Fruit fly (Drosophila melanogaster) whole organism, embryonic: Measurements from ENCODE around the gene RpL5.

Experiments
- CG1024 ChIP-seq: fragments of 200-800 bp; sonication (Bioruptor generic); IDR thresholded peaks from 2 replicates; pipeline ENCODE4 v1.3.6; 2022; ENCODE audit warnings: missing biosample characterization, missing genetic modification characterization
- CG10979 ChIP-seq: fragments of 200-800 bp; sonication (Bioruptor generic); optimal IDR thresholded peaks from 2 replicates; lab custom pipeline; 2018; ENCODE audit warnings: missing biosample characterization, mild to moderate bottlenecking, missing genetic modification characterization, moderate library complexity
- CG11723 ChIP-seq: fragments of 200-800 bp; sonication (Bioruptor generic); optimal IDR thresholded peaks from 2 replicates; lab custom pipeline; 2017; ENCODE audit warnings: missing biosample characterization, mild to moderate bottlenecking, missing genetic modification characterization
- CG13296 ChIP-seq: fragments of 200-800 bp; sonication (Bioruptor generic); optimal IDR thresholded peaks from 3 replicates; lab custom pipeline; 2018; ENCODE audit warnings: missing biosample characterization, mild to moderate bottlenecking, missing genetic modification characterization
- CG14014 ChIP-seq: fragments of 200-800 bp; sonication (Bioruptor generic); IDR thresholded peaks from 2 replicates; pipeline ENCODE4 v1.3.6; 2022; ENCODE audit warnings: missing biosample characterization, missing genetic modification characterization
- CG15514 ChIP-seq: fragments of 200-800 bp; sonication (Bioruptor generic); optimal IDR thresholded peaks from 3 replicates; lab custom pipeline; 2017; ENCODE audit warnings: missing biosample characterization, missing genetic modification characterization, mild to moderate bottlenecking, moderate library complexity, missing genetic modification reagents
- CG15696 ChIP-seq: fragments of 200-800 bp; sonication (Bioruptor generic); optimal IDR thresholded peaks from 2 replicates; lab custom pipeline; 2019; ENCODE audit warnings: missing biosample characterization, mild to moderate bottlenecking, missing genetic modification characterization, moderate library complexity
- CG1603 ChIP-seq: fragments of 200-800 bp; sonication (Bioruptor generic); optimal IDR thresholded peaks from 2 replicates; lab custom pipeline; 2019; ENCODE audit warnings: missing biosample characterization, mild to moderate bottlenecking, missing genetic modification characterization, moderate library complexity
- CG17802 ChIP-seq: fragments of 200-800 bp; sonication (Bioruptor generic); optimal IDR thresholded peaks from 2 replicates; lab custom pipeline; 2018; ENCODE audit warnings: missing biosample characterization, mild to moderate bottlenecking, missing genetic modification characterization, moderate library complexity
- CG2120 ChIP-seq: fragments of 200-800 bp; sonication (Bioruptor generic); optimal IDR thresholded peaks from 3 replicates; lab custom pipeline; 2016; ENCODE audit warnings: missing biosample characterization, missing genetic modification characterization
- CG30020 ChIP-seq: fragments of 200-800 bp; optimal IDR thresholded peaks from 2 replicates; lab custom pipeline; 2019; ENCODE audit warnings: missing biosample characterization, mild to moderate bottlenecking, missing genetic modification characterization, moderate library complexity
- CG3065 ChIP-seq: fragments of 200-800 bp; sonication (Bioruptor generic); optimal IDR thresholded peaks from 2 replicates; lab custom pipeline; 2016; ENCODE audit warnings: missing biosample characterization, missing genetic modification characterization
- CG34224 ChIP-seq: fragments of 200-800 bp; sonication (Bioruptor generic); IDR thresholded peaks from 3 replicates; pipeline ENCODE4 v1.3.6; 2022; ENCODE audit warnings: missing biosample characterization, missing genetic modification characterization; ENCODE audit not compliant: partially characterized antibody
- CG4360 ChIP-seq: fragments of 200-800 bp; sonication (Bioruptor generic); IDR thresholded peaks from 2 replicates; pipeline ENCODE4 v1.3.6; 2022; ENCODE audit warnings: missing biosample characterization, missing genetic modification characterization
- CG4617 ChIP-seq: fragments of 200-800 bp; sonication (Bioruptor generic); optimal IDR thresholded peaks from 3 replicates; lab custom pipeline; 2016; ENCODE audit warnings: missing biosample characterization, missing genetic modification characterization, borderline replicate concordance
- CG4854 ChIP-seq: fragments of 200-800 bp; sonication (Bioruptor generic); optimal IDR thresholded peaks from 2 replicates; lab custom pipeline; 2016; ENCODE audit warnings: missing biosample characterization, missing genetic modification characterization, inconsistent platforms
- CG6254 ChIP-seq: fragments of 200-800 bp; sonication (Bioruptor generic); optimal IDR thresholded peaks from 3 replicates; lab custom pipeline; 2017; ENCODE audit warnings: mild to moderate bottlenecking, missing biosample characterization, missing genetic modification reagents, missing genetic modification characterization
- CG6272 ChIP-seq: fragments of 200-800 bp; sonication (Bioruptor generic); IDR thresholded peaks from 2 replicates; pipeline ENCODE4 v1.3.6; 2022; ENCODE audit warnings: missing biosample characterization, missing genetic modification characterization
- CG7271 ChIP-seq: fragments of 200-800 bp; sonication (Bioruptor generic); optimal IDR thresholded peaks from 2 replicates; lab custom pipeline; 2018; ENCODE audit warnings: missing biosample characterization, mild to moderate bottlenecking, missing genetic modification characterization, moderate library complexity
- CG7786 ChIP-seq: fragments of 200-800 bp; sonication (Bioruptor generic); optimal IDR thresholded peaks from 2 replicates; lab custom pipeline; 2016; ENCODE audit warnings: missing biosample characterization, missing genetic modification characterization
- CG8089 ChIP-seq: fragments of 200-800 bp; sonication (Bioruptor generic); optimal IDR thresholded peaks from 3 replicates; lab custom pipeline; 2016; ENCODE audit warnings: missing biosample characterization, missing genetic modification characterization
- CG8290 ChIP-seq, 3 experiments: fragments of 200-800 bp; sonication (Bioruptor generic); optimal IDR thresholded peaks; 2 replicates each; lab custom pipeline; 2016 to 2019; ENCODE audit warnings: missing biosample characterization in 3 of 3, missing genetic modification characterization in 3 of 3, mild to moderate bottlenecking in 2 of 3, moderate library complexity in 1 of 3
- Camta ChIP-seq: fragments of 200-800 bp; sonication (Bioruptor generic); optimal IDR thresholded peaks from 2 replicates; lab custom pipeline; 2016; ENCODE audit warnings: missing biosample characterization, missing genetic modification characterization
- Dad ChIP-seq: fragments of 200-800 bp; sonication (Bioruptor generic); optimal IDR thresholded peaks from 3 replicates; lab custom pipeline; 2016; ENCODE audit warnings: missing biosample characterization, missing genetic modification characterization
- Fer2 ChIP-seq: fragments of 200-800 bp; sonication (Bioruptor generic); optimal IDR thresholded peaks from 2 replicates; lab custom pipeline; 2018; ENCODE audit warnings: missing biosample characterization, mild to moderate bottlenecking, missing genetic modification characterization, moderate library complexity
- H2.0 ChIP-seq: fragments of 200-800 bp; sonication (Bioruptor generic); IDR thresholded peaks from 2 replicates; pipeline ENCODE4 v1.3.6; 2022; ENCODE audit warnings: missing biosample characterization, missing genetic modification characterization
- Hand ChIP-seq: fragments of 200-800 bp; sonication (Bioruptor generic); optimal IDR thresholded peaks from 2 replicates; lab custom pipeline; 2017; ENCODE audit warnings: mild to moderate bottlenecking, missing biosample characterization, missing genetic modification reagents, missing genetic modification characterization
- MBD-R2 ChIP-seq: fragments of 200-800 bp; sonication (Bioruptor generic); IDR thresholded peaks from 2 replicates; pipeline ENCODE4 v1.3.6; 2022; ENCODE audit warnings: missing biosample characterization, missing genetic modification characterization
- Max ChIP-seq: fragments of 200-800 bp; sonication (Bioruptor generic); optimal IDR thresholded peaks from 2 replicates; lab custom pipeline; 2016; ENCODE audit warnings: missing biosample characterization, mild to moderate bottlenecking, missing genetic modification characterization
- Meics ChIP-seq: fragments of 200-800 bp; sonication (Bioruptor generic); optimal IDR thresholded peaks from 2 replicates; lab custom pipeline; 2017; ENCODE audit warnings: missing biosample characterization, mild to moderate bottlenecking, missing genetic modification characterization
- Mes4 ChIP-seq: fragments of 200-800 bp; sonication (Bioruptor generic); optimal IDR thresholded peaks from 2 replicates; lab custom pipeline; 2016; ENCODE audit warnings: missing biosample characterization, missing genetic modification characterization
- NFAT ChIP-seq: fragments of 200-800 bp; sonication (Bioruptor generic); IDR thresholded peaks from 2 replicates; pipeline ENCODE4 v1.3.6; 2022; ENCODE audit warnings: missing biosample characterization, missing genetic modification characterization
- Rx ChIP-seq: fragments of 200-800 bp; sonication (Bioruptor generic); IDR thresholded peaks from 2 replicates; pipeline ENCODE4 v1.3.6; 2022; ENCODE audit warnings: missing biosample characterization, missing genetic modification characterization
- Trl ChIP-seq, 3 experiments: fragments of >200 bp in 2 of 3; fragments of 200-800 bp in 1 of 3; sonication (Bioruptor generic) in 1 of 3; optimal IDR thresholded peaks; 2 replicates in 1 of 3; 3 replicates in 2 of 3; lab custom pipeline; 2016 to 2017; ENCODE audit warnings: missing biosample characterization in 1 of 3, missing genetic modification characterization in 1 of 3
- ftz-f1 ChIP-seq: fragments of 200-800 bp; sonication (Bioruptor generic); optimal IDR thresholded peaks from 2 replicates; lab custom pipeline; 2016; ENCODE audit warnings: missing biosample characterization, missing genetic modification characterization
- gcm2 ChIP-seq: fragments of 200-800 bp; sonication (Bioruptor generic); optimal IDR thresholded peaks from 2 replicates; lab custom pipeline; 2016; ENCODE audit warnings: missing biosample characterization, missing genetic modification characterization
- insv ChIP-seq, 2 experiments: fragments of 200-800 bp; sonication (Bioruptor generic); optimal IDR thresholded peaks; 3 replicates each; lab custom pipeline; 2016 to 2018; ENCODE audit warnings: missing biosample characterization in 2 of 2, missing genetic modification characterization in 2 of 2
- nerfin-1 ChIP-seq: fragments of 200-800 bp; sonication (Bioruptor generic); optimal IDR thresholded peaks from 3 replicates; lab custom pipeline; 2019; ENCODE audit warnings: missing biosample characterization, mild to moderate bottlenecking, missing genetic modification characterization, moderate library complexity
- nom ChIP-seq: fragments of 200-800 bp; sonication (Bioruptor generic); optimal IDR thresholded peaks from 2 replicates; lab custom pipeline; 2017; ENCODE audit warnings: missing biosample characterization, missing genetic modification characterization, mild to moderate bottlenecking, moderate library complexity, missing genetic modification reagents
- pan ChIP-seq, 4 experiments: fragments of >200 bp in 3 of 4; fragments of 200-800 bp in 1 of 4; sonication (Bioruptor generic) in 1 of 4; optimal IDR thresholded peaks in 3 of 4; IDR thresholded peaks in 1 of 4; 2 replicates each; pipeline versions ENCODE4 v1.3.6 to Lab custom; 2017 to 2022; ENCODE audit warnings: missing biosample characterization in 2 of 4, missing genetic modification characterization in 2 of 4, mixed read lengths in 1 of 4
- pfk ChIP-seq: fragments of 200-800 bp; sonication (Bioruptor generic); optimal IDR thresholded peaks from 2 replicates; lab custom pipeline; 2018; ENCODE audit warnings: missing biosample characterization, mild to moderate bottlenecking, missing genetic modification characterization, moderate library complexity
- phol ChIP-seq: fragments of 200-800 bp; sonication (Bioruptor generic); optimal IDR thresholded peaks from 3 replicates; lab custom pipeline; 2018; ENCODE audit warnings: missing biosample characterization, mild to moderate bottlenecking, missing genetic modification characterization, moderate library complexity
- pzg ChIP-seq: fragments of 200-800 bp; sonication (Bioruptor generic); optimal IDR thresholded peaks from 3 replicates; lab custom pipeline; 2018; ENCODE audit warnings: missing biosample characterization, mild to moderate bottlenecking, missing genetic modification characterization, moderate library complexity
- row ChIP-seq: fragments of 200-800 bp; sonication (Bioruptor generic); IDR thresholded peaks from 3 replicates; pipeline ENCODE4 v1.3.6; 2022; ENCODE audit warnings: missing biosample characterization, missing genetic modification characterization
- salm ChIP-seq: fragments of 200-800 bp; sonication (Bioruptor generic); optimal IDR thresholded peaks from 2 replicates; lab custom pipeline; 2018; ENCODE audit warnings: missing biosample characterization, mild to moderate bottlenecking, missing genetic modification characterization
- ssp ChIP-seq: fragments of 200-800 bp; sonication (Bioruptor generic); IDR thresholded peaks from 2 replicates; pipeline ENCODE4 v1.3.6; 2022; ENCODE audit warnings: missing biosample characterization, missing genetic modification characterization
- tgo ChIP-seq: fragments of 200-800 bp; sonication (Bioruptor generic); IDR thresholded peaks from 3 replicates; pipeline ENCODE4 v1.3.6; 2022; ENCODE audit warnings: missing biosample characterization, missing genetic modification characterization

The RpL5 gene

DNA sequence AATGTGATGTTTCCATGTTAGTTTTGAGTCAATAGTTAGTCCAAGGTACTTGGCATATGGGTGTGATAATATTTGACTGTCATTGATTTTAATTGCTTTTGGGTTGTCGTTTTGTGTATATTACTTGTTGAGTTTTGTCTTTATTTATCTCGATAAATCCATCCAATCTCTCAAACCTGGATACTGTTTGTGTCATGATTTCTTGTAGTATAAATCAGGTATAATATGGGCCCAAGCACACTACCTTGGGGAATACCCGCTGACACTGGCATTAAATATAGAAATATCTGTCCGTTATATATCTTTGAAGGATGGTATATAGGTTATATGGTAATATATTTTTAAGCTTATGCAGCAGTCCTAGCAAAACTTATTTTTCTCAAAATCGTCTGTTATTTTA lies 30.7 kb upstream of the RpL5 start:
- TF ChIP-seq CG1024 (peak; percentile 87), pan (optimal IDR thresholded peaks at IDR 0.05; lab: Kevin White, UChicago) (no peak), pan (GFP tag; optimal IDR thresholded peaks at IDR 0.05 in 1 of 2, IDR thresholded peaks at IDR 0.05 in 1 of 2) (no peak), Fer2 (tag; lab: Kevin White, UChicago) (no peak), row (0 out of 3 replicates have a peak, but pooled peaks have one; percentile 36), nom (GFP tag; lab: Kevin White, UChicago) (no peak), CG11723 (peak; percentile 13), CG30020 (tag; lab: Kevin White, UChicago) (peak; percentile 95), CG10979 (no peak), ssp (GFP tag; lab: Robert Waterston, UW) (peak; percentile 92), insv (GFP tag; optimal IDR thresholded peaks at IDR 0.05; lab: Kevin White, UChicago) (no peak), Max (no peak), tgo (GFP tag; lab: Robert Waterston, UW) (no peak), CG1603 (tag; lab: Kevin White, UChicago) (peak; percentile 79), CG4360 (GFP tag; lab: Robert Waterston, UW) (no peak), Meics (GFP tag; lab: Kevin White, UChicago) (no peak), CG14014 (no peak), CG4617 (GFP tag; lab: Kevin White, UChicago) (no peak), CG3065 (GFP tag; lab: Kevin White, UChicago) (no peak), CG4854 (GFP tag; lab: Kevin White, UChicago) (no peak), Hand (no peak), Dad (GFP tag; lab: Kevin White, UChicago) (no peak)

dm6 chr2L:22566218-22566617 lies 29.5 kb upstream of the RpL5 start:
- TF ChIP-seq CG7786 (GFP tag; lab: Kevin White, UChicago), result no peak
- TF ChIP-seq salm (tag; lab: Kevin White, UChicago), result no peak
- TF ChIP-seq H2.0 (GFP tag; lab: Robert Waterston, UW), result no peak
- no peak for TF ChIP-seq ftz-f1
- no peak for TF ChIP-seq CG13296 (GFP tag; lab: Kevin White, UChicago)
- no peak for TF ChIP-seq Camta (GFP tag; lab: Kevin White, UChicago)
- no peak for TF ChIP-seq CG7271 (tag; lab: Kevin White, UChicago)
- TF ChIP-seq CG6272 (GFP tag; lab: Robert Waterston, UW), result no peak
- TF ChIP-seq gcm2 (GFP tag; lab: Kevin White, UChicago), result no peak
- no peak for TF ChIP-seq CG34224
- no peak for TF ChIP-seq nerfin-1 (tag; lab: Kevin White, UChicago)

- no peak for TF ChIP-seq Rx (GFP tag; lab: Robert Waterston, UW)
- no peak for TF ChIP-seq NFAT (GFP tag; lab: Robert Waterston, UW)
- peak; percentile 17 for TF ChIP-seq CG8290 (GFP tag; optimal IDR thresholded peaks at IDR 0.05; lab: Kevin White, UChicago)
- no peak for TF ChIP-seq CG8290 (tag; optimal IDR thresholded peaks at IDR 0.05; lab: Kevin White, UChicago)
- TF ChIP-seq CG15696 (tag; lab: Kevin White, UChicago), result no peak
- peak; percentile 95 for TF ChIP-seq CG1603 (tag; lab: Kevin White, UChicago)
- peak; percentile 28 for TF ChIP-seq CG8089
- TF ChIP-seq CG15514 (GFP tag; lab: Kevin White, UChicago), result peak; percentile 10
- TF ChIP-seq Trl (optimal IDR thresholded peaks at IDR 0.05; lab: Kevin White, UChicago), result peak; percentile 36 to 44
- TF ChIP-seq Trl (GFP tag; optimal IDR thresholded peaks at IDR 0.05; lab: Kevin White, UChicago), result no peak
- TF ChIP-seq pfk, result peak; percentile 70
- peak; percentile 96 for TF ChIP-seq CG30020 (tag; lab: Kevin White, UChicago)
- TF ChIP-seq CG17802 (tag; lab: Kevin White, UChicago), result peak; percentile 99
- peak; percentile 44; the same call in 1 of the 2 replicates for TF ChIP-seq MBD-R2
- peak; percentile 87 for TF ChIP-seq ssp (GFP tag; lab: Robert Waterston, UW)
- no peak for TF ChIP-seq CG2120 (GFP tag; lab: Kevin White, UChicago)
- peak; percentile 22 for TF ChIP-seq pzg (GFP tag; lab: Kevin White, UChicago)
- peak; percentile 87 for TF ChIP-seq CG6254 (GFP tag; lab: Kevin White, UChicago)
- TF ChIP-seq Mes4, result no peak
- TF ChIP-seq CG11723, result peak; percentile 68
- peak; percentile 3 for TF ChIP-seq phol
Measured at dm6 chr2L:22550040-22550439, 13.4 kb upstream of the RpL5 start, which contains the start of gene CG17493. CG17493 (plus strand) TSS chr2L:22550064.
